Fruit fly (Drosophila melanogaster) whole organism, pupa: ENCODE results near the gene CG6330.

Experiments used
- CG10348 ChIP-seq: fragments of 200-800 bp; sonication (Bioruptor generic); IDR thresholded peaks from 2 replicates; pipeline ENCODE4 v1.3.6; 2022; ENCODE audit warnings: missing biosample characterization, missing genetic modification characterization
- CG15710 ChIP-seq: fragments of 200-800 bp; sonication (Bioruptor generic); optimal IDR thresholded peaks from 2 replicates; lab custom pipeline; 2018; ENCODE audit warnings: missing biosample characterization, mild to moderate bottlenecking, missing genetic modification characterization, moderate library complexity
- CG32121 ChIP-seq: fragments of 200-800 bp; sonication (Bioruptor generic); IDR thresholded peaks from 2 replicates; pipeline ENCODE4 v1.3.6; 2022; ENCODE audit warnings: missing biosample characterization, missing genetic modification characterization

- TF ChIP-seq CG15710 (tag; lab: Kevin White, UChicago) = peak; percentile 85
- peak; percentile 73 for TF ChIP-seq CG10348 (GFP tag; lab: Robert Waterston, UW)
- peak; percentile 91 for TF ChIP-seq CG32121 (GFP tag; lab: Robert Waterston, UW)
These were observed 30.2 kb upstream of the CG6330 start, which contains the start of gene CG31075 for dm6 chr3R:26988412-26988981.
